Worm (Caenorhabditis elegans): ENCODE data around the gene F40F8.3.
A peak's percentile ranks its signal among the peaks of the same experiment; 100 is the strongest.

Gene F40F8.3

ce11 chrII:11096233-11096632 lies 32.9 kb upstream of the F40F8.3 start, which contains the start of gene nbs-1:
Gene nbs-1, minus strand, starts transcription at chrII:11096478.
- TF ChIP-seq hlh-1 (tag; optimal IDR thresholded peaks at IDR 0.05) (no peak), lin-32 (GFP tag; optimal IDR thresholded peaks at IDR 0.05) (no peak), ceh-43 (GFP tag; optimal IDR thresholded peaks at IDR 0.05) (no peak), nhr-237 (tag; optimal IDR thresholded peaks at IDR 0.05) (no peak), lin-13 (tag; optimal IDR thresholded peaks at IDR 0.05) (no peak), ces-1 (GFP tag; optimal IDR thresholded peaks at IDR 0.05) (no peak)

- TF ChIP-seq ceh-83 (GFP tag; optimal IDR thresholded peaks at IDR 0.05) (no peak), nhr-76 (tag; optimal IDR thresholded peaks at IDR 0.05) (no peak), bed-3 (GFP tag; optimal IDR thresholded peaks at IDR 0.05) (no peak), flh-1 (GFP tag; optimal IDR thresholded peaks at IDR 0.05) (no peak), unc-120 (tag; optimal IDR thresholded peaks at IDR 0.05; ENCODE audit: poor library complexity, severe bottlenecking) (peak; percentile 80), pha-4 (tag; optimal IDR thresholded peaks at IDR 0.05) (peak; percentile 73), lsy-2 (tag; optimal IDR thresholded peaks at IDR 0.05) (peak; percentile 98), nhr-28 (tag; optimal IDR thresholded peaks at IDR 0.05) (no peak), hlh-1 (tag; optimal IDR thresholded peaks at IDR 0.05) (peak; percentile 55), ceh-39 (tag; optimal IDR thresholded peaks at IDR 0.05) (peak; percentile 44), snpc-4 (tag; optimal IDR thresholded peaks at IDR 0.05) (no peak), elt-1 (tag; optimal IDR thresholded peaks at IDR 0.05; ENCODE audit: borderline replicate concordance, insufficient read depth) (no peak), sptf-1 (tag; optimal IDR thresholded peaks at IDR 0.05) (peak; percentile 50), cnd-1 (tag; optimal IDR thresholded peaks at IDR 0.05) (no peak), mep-1 (tag; optimal IDR thresholded peaks at IDR 0.05) (peak; percentile 93), blmp-1 (tag; optimal IDR thresholded peaks at IDR 0.05) (peak; percentile 89), lin-13 (tag; optimal IDR thresholded peaks at IDR 0.05) (peak; percentile 76), unc-62 (GFP tag; optimal IDR thresholded peaks at IDR 0.05) (peak; percentile 34), nhr-237 (tag; optimal IDR thresholded peaks at IDR 0.05) (peak; percentile 94), nhr-12 (tag; optimal IDR thresholded peaks at IDR 0.05) (no peak), lin-32 (GFP tag; optimal IDR thresholded peaks at IDR 0.05) (no peak), sem-2 (GFP tag; optimal IDR thresholded peaks at IDR 0.05) (no peak), ham-2 (GFP tag; optimal IDR thresholded peaks at IDR 0.05) (peak; percentile 1), mls-2 (tag; optimal IDR thresholded peaks at IDR 0.05) (no peak), elt-3 (tag; optimal IDR thresholded peaks at IDR 0.05) (no peak), ceh-43 (GFP tag; optimal IDR thresholded peaks at IDR 0.05) (no peak), drap-1 (GFP tag; optimal IDR thresholded peaks at IDR 0.05) (peak; percentile 4), ces-1 (GFP tag; optimal IDR thresholded peaks at IDR 0.05) (peak; percentile 53), M03D4.4 (tag; optimal IDR thresholded peaks at IDR 0.05) (no peak), nhr-2 (tag; optimal IDR thresholded peaks at IDR 0.05) (no peak)
These were observed 31.8 kb upstream of the F40F8.3 start, which contains the start of the genes rpl-36.A and nuo-1 for ce11 chrII:11097154-11097887. Gene rpl-36.A, minus strand, starts transcription at chrII:11097204. Gene nuo-1, plus strand, starts transcription at chrII:11097837.

ce11 chrII:11099841-11100240 lies 29.2 kb upstream of the F40F8.3 start, which contains the start of gene C09H10.4:
Gene C09H10.4, plus strand, starts transcription at chrII:11100141.
- TF ChIP-seq ceh-83 (GFP tag; optimal IDR thresholded peaks at IDR 0.05) = no peak
- TF ChIP-seq lin-32 (GFP tag; optimal IDR thresholded peaks at IDR 0.05) = no peak
- TF ChIP-seq sptf-1 (tag; optimal IDR thresholded peaks at IDR 0.05) = no peak
- no peak for TF ChIP-seq unc-62 (GFP tag; optimal IDR thresholded peaks at IDR 0.05)
- no peak for TF ChIP-seq snpc-4 (tag; optimal IDR thresholded peaks at IDR 0.05)
- TF ChIP-seq zip-8 (tag; optimal IDR thresholded peaks at IDR 0.05) = no peak
- no peak for TF ChIP-seq cnd-1 (tag; optimal IDR thresholded peaks at IDR 0.05)
- TF ChIP-seq mls-2 (tag; optimal IDR thresholded peaks at IDR 0.05) = no peak
- TF ChIP-seq mep-1 (tag; optimal IDR thresholded peaks at IDR 0.05) = no peak
- no peak for TF ChIP-seq elt-3 (tag; optimal IDR thresholded peaks at IDR 0.05)
- no peak for TF ChIP-seq flh-1 (GFP tag; optimal IDR thresholded peaks at IDR 0.05)
- no peak for TF ChIP-seq M03D4.4 (tag; optimal IDR thresholded peaks at IDR 0.05)
- TF ChIP-seq unc-39 (tag; optimal IDR thresholded peaks at IDR 0.05) = no peak
- TF ChIP-seq elt-1 (tag; optimal IDR thresholded peaks at IDR 0.05; ENCODE audit: borderline replicate concordance, insufficient read depth) = no peak
- TF ChIP-seq ham-2 (GFP tag; optimal IDR thresholded peaks at IDR 0.05) = no peak
- TF ChIP-seq ceh-43 (GFP tag; optimal IDR thresholded peaks at IDR 0.05) = no peak
- TF ChIP-seq unc-120 (tag; optimal IDR thresholded peaks at IDR 0.05; ENCODE audit: poor library complexity, severe bottlenecking) = no peak
- TF ChIP-seq nhr-12 (tag; optimal IDR thresholded peaks at IDR 0.05) = no peak
- TF ChIP-seq mab-5 (tag; optimal IDR thresholded peaks at IDR 0.05) = no peak
- TF ChIP-seq lsy-2 (tag; optimal IDR thresholded peaks at IDR 0.05) = no peak

Measured in whole organism, mixed stage, embryonic.